Fruit fly (Drosophila melanogaster) whole organism, prepupa: ENCODE data around the gene CG15930.

Experiments used
- CG10669 ChIP-seq: fragments of 200-800 bp; sonication (Bioruptor generic); optimal IDR thresholded peaks from 3 replicates; lab custom pipeline; 2018; ENCODE audit warnings: missing biosample characterization, mild to moderate bottlenecking, missing genetic modification characterization, moderate library complexity
- CG11294 ChIP-seq: fragments of 200-800 bp; sonication (Bioruptor generic); IDR thresholded peaks from 2 replicates; pipeline ENCODE4 v1.3.6; 2022; ENCODE audit warnings: missing biosample characterization, missing genetic modification characterization
- CG11762 ChIP-seq: fragments of 200-800 bp; sonication (Bioruptor generic); optimal IDR thresholded peaks from 3 replicates; lab custom pipeline; 2016; ENCODE audit warnings: missing biosample characterization, missing genetic modification characterization; ENCODE audit not compliant: insufficient read depth
- CG15336 ChIP-seq: fragments of 200-800 bp; sonication (Bioruptor generic); IDR thresholded peaks from 2 replicates; pipeline ENCODE4 v1.3.6; 2022; ENCODE audit warnings: missing biosample characterization, missing genetic modification characterization
- CG1621 ChIP-seq: fragments of 200-800 bp; sonication (Bioruptor generic); optimal IDR thresholded peaks from 3 replicates; lab custom pipeline; 2018; ENCODE audit warnings: missing biosample characterization, mild to moderate bottlenecking, missing genetic modification characterization
- CG16779 ChIP-seq: fragments of 200-800 bp; sonication (Bioruptor generic); optimal IDR thresholded peaks from 3 replicates; lab custom pipeline; 2017; ENCODE audit warnings: missing biosample characterization, mild to moderate bottlenecking, missing genetic modification characterization
- CG3032 ChIP-seq: fragments of 200-800 bp; optimal IDR thresholded peaks from 2 replicates; lab custom pipeline; 2019; ENCODE audit warnings: missing biosample characterization, mild to moderate bottlenecking, missing genetic modification characterization, moderate library complexity
- CG32006 ChIP-seq: fragments of 200-800 bp; sonication (Bioruptor generic); optimal IDR thresholded peaks from 3 replicates; lab custom pipeline; 2017; ENCODE audit warnings: missing biosample characterization, mild to moderate bottlenecking, missing genetic modification characterization
- CG3919 ChIP-seq: fragments of 200-800 bp; sonication (Bioruptor generic); optimal IDR thresholded peaks from 3 replicates; lab custom pipeline; 2016; ENCODE audit warnings: missing biosample characterization, missing genetic modification characterization
- CG4318 ChIP-seq: fragments of 200-800 bp; sonication (Bioruptor generic); optimal IDR thresholded peaks from 3 replicates; lab custom pipeline; 2017; ENCODE audit warnings: missing biosample characterization, mild to moderate bottlenecking, missing genetic modification characterization
- CG6163 ChIP-seq: fragments of 200-800 bp; sonication (Bioruptor generic); IDR thresholded peaks from 3 replicates; pipeline ENCODE4 v1.3.6; 2022; ENCODE audit warnings: missing biosample characterization, missing genetic modification characterization
- CG6792 ChIP-seq: fragments of 200-800 bp; sonication (Bioruptor generic); optimal IDR thresholded peaks from 3 replicates; lab custom pipeline; 2016; ENCODE audit warnings: missing biosample characterization, missing genetic modification characterization
- CG6808 ChIP-seq: fragments of 200-800 bp; sonication (Bioruptor generic); optimal IDR thresholded peaks from 3 replicates; lab custom pipeline; 2017; ENCODE audit warnings: missing biosample characterization, missing genetic modification characterization, mild to moderate bottlenecking, moderate library complexity, missing genetic modification reagents
- CG6854 ChIP-seq: fragments of 200-800 bp; sonication (Bioruptor generic); optimal IDR thresholded peaks from 2 replicates; lab custom pipeline; 2017; ENCODE audit warnings: missing biosample characterization, mild to moderate bottlenecking, missing genetic modification characterization
- CG8119 ChIP-seq: fragments of 200-800 bp; sonication (Bioruptor generic); IDR thresholded peaks from 3 replicates; pipeline ENCODE4 v1.3.6; 2022; ENCODE audit warnings: missing biosample characterization, missing genetic modification characterization
- CG8632 ChIP-seq: fragments of 200-800 bp; sonication (Bioruptor generic); optimal IDR thresholded peaks from 3 replicates; lab custom pipeline; 2016; ENCODE audit warnings: missing biosample characterization, missing genetic modification characterization
- CG9139 ChIP-seq: fragments of 200-800 bp; sonication (Bioruptor generic); optimal IDR thresholded peaks from 3 replicates; lab custom pipeline; 2017; ENCODE audit warnings: missing biosample characterization, mild to moderate bottlenecking, missing genetic modification characterization
- Eip75B ChIP-seq: fragments of 200-800 bp; sonication (Bioruptor generic); optimal IDR thresholded peaks from 3 replicates; lab custom pipeline; 2016; ENCODE audit warnings: missing biosample characterization, missing genetic modification characterization
- Eip78C ChIP-seq: fragments of 200-800 bp; sonication (Bioruptor generic); peaks from one replicate; lab custom pipeline; 2016; ENCODE audit warnings: missing biosample characterization, missing genetic modification characterization
- Eip93F ChIP-seq: fragments of 200-800 bp; sonication (Bioruptor generic); optimal IDR thresholded peaks from 2 replicates; lab custom pipeline; 2016; ENCODE audit warnings: missing biosample characterization, mild to moderate bottlenecking, missing genetic modification characterization
- Ets21C ChIP-seq: fragments of 200-800 bp; sonication (Bioruptor generic); optimal IDR thresholded peaks from 3 replicates; lab custom pipeline; 2016; ENCODE audit warnings: missing biosample characterization, missing genetic modification characterization
- Ets96B ChIP-seq: fragments of 200-800 bp; optimal IDR thresholded peaks from 2 replicates; lab custom pipeline; 2019; ENCODE audit warnings: missing biosample characterization, mild to moderate bottlenecking, missing genetic modification characterization, moderate library complexity
- Hr39 ChIP-seq: fragments of 200-800 bp; sonication (Bioruptor generic); optimal IDR thresholded peaks from 2 replicates; lab custom pipeline; 2016; ENCODE audit warnings: missing biosample characterization, missing genetic modification characterization
- Hr4 ChIP-seq: fragments of 200-800 bp; sonication (Bioruptor generic); optimal IDR thresholded peaks from 3 replicates; lab custom pipeline; 2016; ENCODE audit warnings: missing biosample characterization, missing genetic modification characterization
- Lpt ChIP-seq: fragments of 200-800 bp; sonication (Bioruptor generic); optimal IDR thresholded peaks from 3 replicates; lab custom pipeline; 2016; ENCODE audit warnings: missing biosample characterization, missing genetic modification characterization
- Met ChIP-seq: fragments of 200-800 bp; sonication (Bioruptor generic); optimal IDR thresholded peaks from 3 replicates; lab custom pipeline; 2016; ENCODE audit warnings: missing biosample characterization, missing genetic modification characterization
- OdsH ChIP-seq: fragments of 200-800 bp; sonication (Bioruptor generic); optimal IDR thresholded peaks from 3 replicates; lab custom pipeline; 2016; ENCODE audit warnings: missing biosample characterization, missing genetic modification characterization
- Smox ChIP-seq: fragments of 200-800 bp; sonication (Bioruptor generic); optimal IDR thresholded peaks from 3 replicates; lab custom pipeline; 2016; ENCODE audit warnings: missing biosample characterization, missing genetic modification characterization
- Sox102F ChIP-seq: fragments of 200-800 bp; sonication (Bioruptor generic); optimal IDR thresholded peaks from 2 replicates; lab custom pipeline; 2016; ENCODE audit warnings: missing biosample characterization, mild to moderate bottlenecking, missing genetic modification characterization
- Sox14 ChIP-seq: fragments of 200-800 bp; sonication (Bioruptor generic); optimal IDR thresholded peaks from 3 replicates; lab custom pipeline; 2016; ENCODE audit warnings: missing biosample characterization, missing genetic modification characterization
- Sox15 ChIP-seq: fragments of 200-800 bp; sonication (Bioruptor generic); optimal IDR thresholded peaks from 3 replicates; lab custom pipeline; 2016; ENCODE audit warnings: missing biosample characterization, missing genetic modification characterization
- achi ChIP-seq: fragments of 200-800 bp; sonication (Bioruptor generic); optimal IDR thresholded peaks from 3 replicates; lab custom pipeline; 2016; ENCODE audit warnings: missing biosample characterization, missing genetic modification characterization
- acj6 ChIP-seq: fragments of 200-800 bp; sonication (Bioruptor generic); optimal IDR thresholded peaks from 3 replicates; lab custom pipeline; 2016; ENCODE audit warnings: missing biosample characterization, missing genetic modification characterization
- cyc ChIP-seq: fragments of 200-800 bp; sonication (Bioruptor generic); optimal IDR thresholded peaks from 3 replicates; lab custom pipeline; 2016; ENCODE audit warnings: missing biosample characterization, missing genetic modification characterization
- dac ChIP-seq: fragments of 200-800 bp; sonication (Bioruptor generic); optimal IDR thresholded peaks from 2 replicates; lab custom pipeline; 2017; ENCODE audit warnings: missing biosample characterization, mild to moderate bottlenecking, missing genetic modification characterization
- dsx ChIP-seq: fragments of 200-800 bp; optimal IDR thresholded peaks from 3 replicates; lab custom pipeline; 2019; ENCODE audit warnings: missing biosample characterization, mild to moderate bottlenecking, missing genetic modification characterization, moderate library complexity; ENCODE audit not compliant: poor library complexity, severe bottlenecking
- eg ChIP-seq: fragments of 200-800 bp; sonication (Bioruptor generic); IDR thresholded peaks from 3 replicates; pipeline ENCODE4 v1.3.6; 2022; ENCODE audit warnings: missing biosample characterization, missing genetic modification characterization
- esn ChIP-seq: fragments of 200-800 bp; sonication (Bioruptor generic); optimal IDR thresholded peaks from 2 replicates; lab custom pipeline; 2016; ENCODE audit warnings: missing biosample characterization, mild to moderate bottlenecking, missing genetic modification characterization, moderate library complexity
- fd59A ChIP-seq: fragments of 200-800 bp; sonication (Bioruptor generic); optimal IDR thresholded peaks from 2 replicates; lab custom pipeline; 2017; ENCODE audit warnings: missing biosample characterization, mild to moderate bottlenecking, missing genetic modification characterization, missing genetic modification reagents
- fd85E ChIP-seq: fragments of 200-800 bp; sonication (Bioruptor generic); optimal IDR thresholded peaks from 3 replicates; lab custom pipeline; 2016; ENCODE audit warnings: missing biosample characterization, missing genetic modification characterization
- lz ChIP-seq: fragments of 200-800 bp; sonication (Bioruptor generic); optimal IDR thresholded peaks from 3 replicates; lab custom pipeline; 2016; ENCODE audit warnings: missing biosample characterization, missing genetic modification characterization
- pdm3 ChIP-seq: fragments of 200-800 bp; sonication (Bioruptor generic); optimal IDR thresholded peaks from 3 replicates; lab custom pipeline; 2016; ENCODE audit warnings: missing biosample characterization, missing genetic modification characterization
- salr ChIP-seq, 2 experiments: fragments of 200-800 bp; sonication (Bioruptor generic); optimal IDR thresholded peaks; 3 replicates each; lab custom pipeline; 2016 to 2018; ENCODE audit warnings: missing biosample characterization in 2 of 2, missing genetic modification characterization in 2 of 2, mild to moderate bottlenecking in 1 of 2
- spab ChIP-seq: fragments of 200-800 bp; sonication (Bioruptor generic); optimal IDR thresholded peaks from 2 replicates; lab custom pipeline; 2017; ENCODE audit warnings: missing biosample characterization, mild to moderate bottlenecking, missing genetic modification characterization, missing genetic modification reagents
- ss ChIP-seq, 2 experiments: fragments of 200-800 bp; sonication (Bioruptor generic); optimal IDR thresholded peaks; 2 replicates in 1 of 2; 3 replicates in 1 of 2; lab custom pipeline; 2017 to 2018; ENCODE audit warnings: mild to moderate bottlenecking in 2 of 2, missing biosample characterization in 2 of 2, missing genetic modification characterization in 2 of 2, moderate library complexity in 1 of 2
- svp ChIP-seq: fragments of 200-800 bp; sonication (Bioruptor generic); peaks from one replicate; lab custom pipeline; 2016; ENCODE audit warnings: missing biosample characterization, missing genetic modification characterization
- topi ChIP-seq: fragments of 200-800 bp; sonication (Bioruptor generic); optimal IDR thresholded peaks from 3 replicates; lab custom pipeline; 2016; ENCODE audit warnings: missing biosample characterization, missing genetic modification characterization

Gene CG15930

DNA sequence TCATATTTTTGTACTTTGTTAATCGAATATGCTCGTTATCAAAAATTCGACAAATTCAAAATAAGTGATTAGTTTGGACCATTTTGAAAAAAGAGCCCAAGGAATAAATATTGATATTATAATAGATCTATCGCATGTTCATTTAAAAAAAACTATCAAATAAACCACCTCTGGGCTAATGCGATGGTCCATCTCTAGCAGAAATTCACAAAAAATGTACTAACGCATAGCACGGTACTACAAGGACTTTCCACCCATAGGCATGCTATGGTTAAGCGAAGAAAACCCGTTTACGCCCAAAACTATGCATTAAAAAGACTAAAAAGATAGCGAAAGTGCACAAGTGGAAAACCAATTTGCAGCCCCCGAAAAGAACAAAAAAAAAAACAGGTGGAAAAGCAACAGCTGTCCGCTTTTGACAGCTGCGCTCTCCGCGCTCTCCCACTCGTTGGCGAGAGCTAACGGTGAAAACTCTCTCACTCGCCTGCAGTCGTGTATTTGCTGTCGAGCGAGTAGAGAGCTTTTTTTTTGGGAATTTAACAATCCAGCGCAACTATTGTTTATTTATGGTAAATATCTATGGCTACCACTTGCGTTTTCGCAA, 15.3 kb upstream of the CG15930 start, which contains the start of gene CanB (continued):
- no peak for TF ChIP-seq pdm3 (GFP tag; lab: Kevin White, UChicago)
- TF ChIP-seq CG3032 (tag; lab: Kevin White, UChicago) = no peak
- TF ChIP-seq Eip75B = no peak
- TF ChIP-seq CG6808 = no peak
- no peak for TF ChIP-seq CG8632 (GFP tag; lab: Kevin White, UChicago)
- no peak for TF ChIP-seq CG6854 (GFP tag; lab: Kevin White, UChicago)
- TF ChIP-seq CG9139 (GFP tag; lab: Kevin White, UChicago) = no peak
- no peak for TF ChIP-seq Eip93F (GFP tag; lab: Kevin White, UChicago)
- TF ChIP-seq Hr39 (GFP tag; lab: Kevin White, UChicago) = peak; percentile 23
- TF ChIP-seq lz = peak; percentile 10
- no peak for TF ChIP-seq CG11294 (GFP tag; lab: Robert Waterston, UW)
- no peak for TF ChIP-seq ss (GFP tag; optimal IDR thresholded peaks at IDR 0.05; lab: Kevin White, UChicago)
- no peak for TF ChIP-seq Sox14
- TF ChIP-seq dac (GFP tag; lab: Kevin White, UChicago) = no peak
- TF ChIP-seq salr (GFP tag; optimal IDR thresholded peaks at IDR 0.05; lab: Kevin White, UChicago) = no peak

DNA sequence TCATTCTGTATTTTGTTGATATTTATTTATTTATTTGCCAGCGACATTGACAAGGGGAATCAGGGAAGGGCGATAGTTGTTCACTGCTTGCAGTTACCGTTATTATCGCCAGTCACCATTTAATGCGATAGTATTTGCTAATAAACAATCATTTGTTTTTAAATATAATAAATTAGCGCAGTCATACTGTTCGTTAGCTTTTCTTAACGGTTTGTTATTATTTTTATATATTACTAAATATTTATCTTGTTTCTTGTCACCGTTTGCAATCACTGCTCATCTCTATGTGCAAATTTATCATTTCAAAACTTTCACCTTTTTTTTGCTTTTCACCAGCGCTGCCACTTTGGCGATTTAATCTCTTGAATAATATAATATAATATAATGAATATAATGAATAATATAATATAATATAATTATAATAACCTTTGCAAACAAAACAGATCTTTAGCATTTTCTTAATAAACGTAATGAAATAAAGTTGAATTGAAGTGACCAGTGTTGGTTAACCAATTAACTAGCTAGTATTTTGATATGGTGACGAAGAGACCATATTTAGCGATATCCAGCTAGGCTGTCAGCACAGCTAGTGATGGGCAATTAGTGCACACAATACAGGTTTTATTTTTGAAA, 12.3 kb upstream of the CG15930 start, which contains the start of the genes CG3309 and XRCC1:
Gene CG3309, minus strand, starts transcription at position 82 of the 633 bp plus-strand sequence.
Gene XRCC1, plus strand, starts transcription at position 611 of the 633 bp plus-strand sequence.
- peak; percentile 40; the same call in 1 of the 2 replicates for TF ChIP-seq CG15336 (GFP tag; lab: Robert Waterston, UW)
- 0 out of 3 replicates have a peak, but pooled peaks have one; percentile 29 for TF ChIP-seq CG8119 (GFP tag; lab: Robert Waterston, UW)
- no peak for TF ChIP-seq CG6808
- peak; percentile 60 for TF ChIP-seq achi (GFP tag; lab: Kevin White, UChicago)
- peak; percentile 34 for TF ChIP-seq Hr4 (GFP tag; lab: Kevin White, UChicago)
- TF ChIP-seq Ets96B = peak; percentile 43
- peak; percentile 85 for TF ChIP-seq Eip78C (GFP tag; lab: Kevin White, UChicago)
- TF ChIP-seq CG32006 (GFP tag; lab: Kevin White, UChicago) = peak; percentile 59
- no peak for TF ChIP-seq CG4318
- TF ChIP-seq Hr39 (GFP tag; lab: Kevin White, UChicago) = peak; percentile 43
- TF ChIP-seq Smox (GFP tag; lab: Kevin White, UChicago) = peak; percentile 48
- peak; percentile 29 for TF ChIP-seq CG8632 (GFP tag; lab: Kevin White, UChicago)
- TF ChIP-seq CG10669 (GFP tag; lab: Kevin White, UChicago) = peak; percentile 17
- TF ChIP-seq Sox15 (GFP tag; lab: Kevin White, UChicago) = peak; percentile 19
- TF ChIP-seq fd59A (GFP tag; lab: Kevin White, UChicago) = no peak
- no peak for TF ChIP-seq CG1621
- TF ChIP-seq CG6792 (GFP tag; lab: Kevin White, UChicago) = peak; percentile 1
- TF ChIP-seq svp (GFP tag; lab: Kevin White, UChicago) = no peak
- TF ChIP-seq dsx (GFP tag; lab: Kevin White, UChicago) = peak; percentile 8
- peak; percentile 60 for TF ChIP-seq CG6163 (GFP tag; lab: Robert Waterston, UW)
- peak; percentile 23 for TF ChIP-seq Sox102F (GFP tag; lab: Kevin White, UChicago)
- TF ChIP-seq salr (GFP tag; optimal IDR thresholded peaks at IDR 0.05; lab: Kevin White, UChicago) = peak in 1 of 2 experiments; percentile 11
- TF ChIP-seq topi (GFP tag; lab: Kevin White, UChicago) = peak; percentile 52
- peak; percentile 51 for TF ChIP-seq OdsH
- peak; percentile 33 for TF ChIP-seq lz
- TF ChIP-seq Lpt (GFP tag; lab: Kevin White, UChicago) = peak; percentile 5
- TF ChIP-seq CG6854 (GFP tag; lab: Kevin White, UChicago) = no peak
- peak; percentile 53 for TF ChIP-seq acj6 (GFP tag; lab: Kevin White, UChicago)
- no peak for TF ChIP-seq CG11762 (GFP tag; lab: Kevin White, UChicago)
- TF ChIP-seq esn (GFP tag; lab: Kevin White, UChicago) = peak; percentile 61
- peak; percentile 21 for TF ChIP-seq Ets21C (GFP tag; lab: Kevin White, UChicago)
- TF ChIP-seq CG16779 (tag; lab: Kevin White, UChicago) = no peak
- peak; percentile 46 for TF ChIP-seq Met (GFP tag; lab: Kevin White, UChicago)
- no peak for TF ChIP-seq fd85E (GFP tag; lab: Kevin White, UChicago)
- peak; percentile 35 for TF ChIP-seq cyc (GFP tag; lab: Kevin White, UChicago)
- TF ChIP-seq spab (GFP tag; lab: Kevin White, UChicago) = no peak
- TF ChIP-seq CG3919 = peak; percentile 15
- TF ChIP-seq Sox14 = peak; percentile 1
- peak; percentile 22 for TF ChIP-seq Eip93F (GFP tag; lab: Kevin White, UChicago)
- peak; percentile 33 for TF ChIP-seq pdm3 (GFP tag; lab: Kevin White, UChicago)
- TF ChIP-seq eg (GFP tag; lab: Robert Waterston, UW) = 0 out of 3 replicates have a peak, but pooled peaks have one; percentile 47
